Fruit fly (Drosophila melanogaster) whole organism, wandering third instar larva: ENCODE results near the gene CG43448.

Experiments
- CG9705 ChIP-seq: fragments of 200-800 bp; sonication (Bioruptor generic); optimal IDR thresholded peaks from 2 replicates; lab custom pipeline; 2018; ENCODE audit warnings: missing biosample characterization, mild to moderate bottlenecking, missing genetic modification characterization
- Hr83 ChIP-seq: fragments of 200-300 bp; sonication (Bioruptor generic); optimal IDR thresholded peaks from 2 replicates; lab custom pipeline; 2016; ENCODE audit warnings: missing biosample characterization, mild to moderate bottlenecking, missing genetic modification characterization, moderate library complexity; ENCODE audit not compliant: poor library complexity, severe bottlenecking
- N ChIP-seq: fragments of >200 bp; optimal IDR thresholded peaks from 2 replicates; lab custom pipeline; 2018; ENCODE audit warnings: missing biosample characterization, missing external identifiers, missing genetic modification characterization
- OdsH ChIP-seq: fragments of 200-800 bp; sonication (Bioruptor generic); optimal IDR thresholded peaks from 2 replicates; lab custom pipeline; 2016; ENCODE audit warnings: missing biosample characterization, mild to moderate bottlenecking, missing genetic modification characterization
- Sp1 ChIP-seq: fragments of 200-800 bp; sonication (Bioruptor generic); optimal IDR thresholded peaks from 3 replicates; lab custom pipeline; 2019; ENCODE audit warnings: missing biosample characterization, mild to moderate bottlenecking, missing genetic modification characterization, moderate library complexity
- br ChIP-seq: fragments of 200-800 bp; sonication (Bioruptor generic); optimal IDR thresholded peaks from 2 replicates; lab custom pipeline; 2016; ENCODE audit warnings: missing biosample characterization, missing genetic modification characterization
- brk ChIP-seq: fragments of 200-800 bp; sonication (Bioruptor generic); optimal IDR thresholded peaks from 2 replicates; lab custom pipeline; 2016; ENCODE audit warnings: missing biosample characterization, mild to moderate bottlenecking, missing genetic modification characterization
- dl ChIP-seq, 2 experiments: fragments of 175-275, 200-275 bp in 1 of 2; fragments of 200-275 bp in 1 of 2; sonication (Bioruptor generic); optimal IDR thresholded peaks; lab custom pipeline; 2018; ENCODE audit warnings: mild to moderate bottlenecking in 2 of 2, missing biosample characterization in 2 of 2, missing genetic modification characterization in 2 of 2, moderate library complexity in 2 of 2; ENCODE audit not compliant: partially characterized antibody in 2 of 2, insufficient read depth in 1 of 2
- fru ChIP-seq: fragments of 200-800 bp; sonication (Bioruptor generic); optimal IDR thresholded peaks from 3 replicates; lab custom pipeline; 2016; ENCODE audit warnings: missing biosample characterization, mild to moderate bottlenecking, missing genetic modification characterization
- h ChIP-seq: fragments of 200-800 bp; sonication (Bioruptor generic); optimal IDR thresholded peaks from 3 replicates; lab custom pipeline; 2016; ENCODE audit warnings: missing biosample characterization, mild to moderate bottlenecking, missing genetic modification characterization
- jim ChIP-seq: fragments of 175-275, 200-325 bp; sonication (Bioruptor generic); optimal IDR thresholded peaks from 2 replicates; lab custom pipeline; 2016; ENCODE audit warnings: missing biosample characterization, mild to moderate bottlenecking, missing genetic modification characterization
- pan ChIP-seq: fragments of >200 bp; optimal IDR thresholded peaks from 2 replicates; lab custom pipeline; 2017
- psq ChIP-seq: fragments of 200-800 bp; sonication (Bioruptor generic); optimal IDR thresholded peaks from 3 replicates; lab custom pipeline; 2017; ENCODE audit warnings: missing biosample characterization, mild to moderate bottlenecking, missing genetic modification characterization, moderate library complexity

DNA sequence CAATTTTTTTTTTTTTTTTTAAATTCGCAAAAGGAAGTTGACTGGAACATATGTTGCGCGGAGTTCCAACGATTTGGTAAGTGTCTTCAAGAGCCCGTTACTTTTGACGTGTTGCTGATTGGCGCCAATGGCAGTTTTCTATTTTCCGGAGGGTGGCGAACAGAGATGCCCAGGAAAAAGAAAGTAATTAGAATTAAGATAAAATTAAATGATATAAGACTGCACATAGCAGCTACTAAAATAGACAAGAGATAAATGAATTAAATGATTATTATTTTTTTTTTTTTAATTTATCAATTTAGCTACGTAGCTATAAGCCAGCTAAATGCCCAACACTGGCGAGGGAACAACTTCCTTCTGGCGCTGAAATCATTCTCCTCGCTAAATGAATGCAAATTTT, 15.3 kb downstream of the CG43448 start:
- TF ChIP-seq pan (no peak), OdsH (no peak), jim (no peak), fru (GFP tag; lab: Kevin White, UChicago) (no peak), CG9705 (no peak), dl (GFP tag; optimal IDR thresholded peaks at IDR 0.05; lab: Kevin White, UChicago; ENCODE audit: insufficient read depth in 1 of 2, partially characterized antibody in 2 of 2) (no peak), psq (GFP tag; lab: Kevin White, UChicago) (no peak), Hr83 (GFP tag; lab: Kevin White, UChicago) (no peak), h (GFP tag; lab: Kevin White, UChicago) (no peak), br (GFP tag; lab: Kevin White, UChicago) (no peak), brk (GFP tag; lab: Kevin White, UChicago) (no peak), N (no peak), Sp1 (GFP tag; lab: Kevin White, UChicago) (no peak)
